4 worm cellular contexts compared by ENCODE assay signal in genomic region chrV:14350498-14350897, ce11.
TF ChIP-seq lines count a peak whose summit lies in the region.

No protein-coding gene starts in this region.

TF ChIP-seq in whole organism, L1 larva, 84 proteins besides CTCF, POLR2A, EP300 and RAD21:
- no peak for TF ChIP-seq nhr-47 (tag; optimal IDR thresholded peaks at IDR 0.05; lab: Kevin White, UChicago)
- no peak for TF ChIP-seq nhr-77 (tag; optimal IDR thresholded peaks at IDR 0.05; lab: Kevin White, UChicago)
- TF ChIP-seq dpl-1 (GFP tag; optimal IDR thresholded peaks at IDR 0.05; lab: Kevin White, UChicago): no peak
- TF ChIP-seq C16A3.4 (tag; optimal IDR thresholded peaks at IDR 0.05; lab: Kevin White, UChicago): no peak
- TF ChIP-seq fkh-10 (GFP tag; optimal IDR thresholded peaks at IDR 0.05; lab: Kevin White, UChicago): no peak
- peak in 1 of 2 experiments; percentile 35 for TF ChIP-seq lin-35 (GFP tag; optimal IDR thresholded peaks at IDR 0.05; lab: Kevin White, UChicago)
- TF ChIP-seq blmp-1 (tag; optimal IDR thresholded peaks at IDR 0.05; lab: Kevin White, UChicago): peak; percentile 44
- TF ChIP-seq pqm-1 (tag; optimal IDR thresholded peaks at IDR 0.05; lab: Kevin White, UChicago): no peak
- no peak for TF ChIP-seq Y116A8C.19 (tag; optimal IDR thresholded peaks at IDR 0.05; lab: Kevin White, UChicago; ENCODE audit: borderline replicate concordance)
TF ChIP-seq in whole organism, L1 larva: peak in this region for 2.

TF ChIP-seq in whole organism, L2 larva, 48 proteins besides CTCF, POLR2A, EP300 and RAD21:
- TF ChIP-seq lin-13 (GFP tag; optimal IDR thresholded peaks at IDR 0.05; lab: Kevin White, UChicago): peak; percentile 11
- TF ChIP-seq ama-1 (optimal IDR thresholded peaks at IDR 0.05; lab: Kevin White, UChicago): no peak
TF ChIP-seq in whole organism, L2 larva: peak in this region for 1.

TF ChIP-seq in whole organism, L4 larva, 104 proteins besides CTCF, POLR2A, EP300 and RAD21:
- TF ChIP-seq hif-1 (tag; optimal IDR thresholded peaks at IDR 0.05; lab: Kevin White, UChicago) (no peak), ceh-28 (tag; optimal IDR thresholded peaks at IDR 0.05; lab: Kevin White, UChicago) (no peak), dmd-6 (GFP tag; IDR thresholded peaks at IDR 0.05; lab: Robert Waterston, UW) (no peak), spr-3 (GFP tag; optimal IDR thresholded peaks at IDR 0.05; lab: Kevin White, UChicago) (no peak), mes-2 (tag; optimal IDR thresholded peaks at IDR 0.05; lab: Kevin White, UChicago; ENCODE audit: poor library complexity, severe bottlenecking) (peak; percentile 9), lin-13 (GFP tag; optimal IDR thresholded peaks at IDR 0.05; lab: Kevin White, UChicago) (peak; percentile 26), snpc-1.2 (GFP tag; IDR thresholded peaks at IDR 0.05; lab: Robert Waterston, UW) (no peak), ceh-20 (GFP tag; IDR thresholded peaks at IDR 0.05; lab: Robert Waterston, UW) (no peak), mdt-29 (GFP tag; IDR thresholded peaks at IDR 0.05; lab: Robert Waterston, UW) (no peak), daf-16 (GFP tag; optimal IDR thresholded peaks at IDR 0.05; lab: Kevin White, UChicago) (no peak), daf-16 (tag; optimal IDR thresholded peaks at IDR 0.05; lab: Kevin White, UChicago) (peak; percentile 40), lin-39 (tag; optimal IDR thresholded peaks at IDR 0.05; lab: Kevin White, UChicago) (no peak), ztf-11 (tag; optimal IDR thresholded peaks at IDR 0.05; lab: Kevin White, UChicago) (no peak), dve-1 (tag; optimal IDR thresholded peaks at IDR 0.05; lab: Kevin White, UChicago; ENCODE audit: insufficient read depth) (peak; percentile 6), madf-9 (GFP tag; conservative IDR thresholded peaks at IDR 0.05; lab: Robert Waterston, UW) (no peak), lin-38 (GFP tag; IDR thresholded peaks at IDR 0.05; lab: Robert Waterston, UW) (no peak; the same call in 1 of the 2 replicates), nhr-28 (tag; optimal IDR thresholded peaks at IDR 0.05; lab: Kevin White, UChicago) (peak; percentile 24)

TF ChIP-seq in whole organism, young adult, 124 proteins besides CTCF, POLR2A, EP300 and RAD21:
- TF ChIP-seq ztf-18 (tag; optimal IDR thresholded peaks at IDR 0.05; lab: Kevin White, UChicago) (no peak), B0261.1 (tag; optimal IDR thresholded peaks at IDR 0.05; lab: Kevin White, UChicago) (no peak), lin-26 (GFP tag; IDR thresholded peaks at IDR 0.05; lab: Robert Waterston, UW) (peak; percentile 17; the same call in 1 of the 2 replicates), madf-6 (GFP tag; IDR thresholded peaks at IDR 0.05; lab: Robert Waterston, UW) (peak; percentile 62), C06A6.2 (GFP tag; conservative IDR thresholded peaks at IDR 0.05; lab: Robert Waterston, UW) (no peak), lsl-1 (GFP tag; optimal IDR thresholded peaks at IDR 0.05; lab: Kevin White, UChicago) (peak; percentile 63), F33H1.4 (GFP tag; IDR thresholded peaks at IDR 0.05; lab: Robert Waterston, UW) (peak; percentile 67), pbrm-1 (GFP tag; IDR thresholded peaks at IDR 0.05; lab: Robert Waterston, UW) (0 out of 2 replicates have a peak, but pooled peaks have one; percentile 19), D2030.7 (GFP tag; IDR thresholded peaks at IDR 0.05; lab: Robert Waterston, UW) (peak; percentile 13; the same call in 1 of the 2 replicates), die-1 (tag; optimal IDR thresholded peaks at IDR 0.05; lab: Kevin White, UChicago) (no peak), ceh-79 (tag; optimal IDR thresholded peaks at IDR 0.05; lab: Kevin White, UChicago) (no peak), Y95B8A.8 (GFP tag; IDR thresholded peaks at IDR 0.05; lab: Robert Waterston, UW) (no peak), snpc-3.4 (tag; optimal IDR thresholded peaks at IDR 0.05; lab: Kevin White, UChicago) (peak; percentile 25), cebp-1 (GFP tag; IDR thresholded peaks at IDR 0.05; lab: Robert Waterston, UW) (no peak), cebp-1 (tag; optimal IDR thresholded peaks at IDR 0.05; lab: Kevin White, UChicago) (no peak), ztf-25 (GFP tag; IDR thresholded peaks at IDR 0.05; lab: Robert Waterston, UW) (0 out of 2 replicates have a peak, but pooled peaks have one; percentile 19), ccch-3 (GFP tag; optimal IDR thresholded peaks at IDR 0.05; lab: Kevin White, UChicago) (no peak), attf-6 (GFP tag; IDR thresholded peaks at IDR 0.05; lab: Robert Waterston, UW) (0 out of 2 replicates have a peak, but pooled peaks have one; percentile 35), ceh-40 (GFP tag; IDR thresholded peaks at IDR 0.05; lab: Robert Waterston, UW) (no peak), pha-4 (tag; optimal IDR thresholded peaks at IDR 0.05; lab: Kevin White, UChicago) (no peak), ets-4 (GFP tag; optimal IDR thresholded peaks at IDR 0.05; lab: Kevin White, UChicago) (no peak)
TF ChIP-seq in whole organism, young adult: peak in this region for 9.
